Worm (Caenorhabditis elegans): ENCODE measurements around the gene ugt-8.

The ugt-8 gene

DNA sequence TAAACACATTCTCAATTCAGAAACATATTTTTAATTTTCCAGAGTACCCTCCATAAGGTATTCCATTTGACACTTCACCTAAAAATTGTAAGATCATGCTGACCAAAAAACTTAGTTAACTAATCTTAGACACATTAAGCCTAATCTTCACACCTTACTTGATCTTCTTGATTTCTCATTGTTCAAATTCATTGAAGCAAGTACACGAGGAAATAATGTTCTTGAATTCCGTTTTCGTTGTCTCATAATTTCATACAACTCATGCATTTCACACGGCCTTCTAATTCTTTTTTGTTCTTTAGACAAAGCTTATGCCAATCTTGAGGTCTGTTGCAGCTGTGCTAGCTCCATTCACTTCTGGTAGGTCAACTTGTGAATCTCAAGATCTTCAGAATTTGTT lies 31.7 kb upstream of the ugt-8 start, which contains the start of gene srd-33:
Gene srd-33 (plus strand): TSS at position 301 of the 400 bp plus-strand sequence.
- no peak for TF ChIP-seq ztf-3 (GFP tag; optimal IDR thresholded peaks at IDR 0.05)
- no peak for TF ChIP-seq chd-7 (tag; optimal IDR thresholded peaks at IDR 0.05)
- TF ChIP-seq Y79H2A.3 (GFP tag; conservative IDR thresholded peaks at IDR 0.05), result no peak
- TF ChIP-seq ZK185.1 (tag; optimal IDR thresholded peaks at IDR 0.05; ENCODE audit: poor library complexity, severe bottlenecking), result no peak
- no peak for TF ChIP-seq snpc-1.3 (tag; optimal IDR thresholded peaks at IDR 0.05; ENCODE audit: insufficient read depth)
- TF ChIP-seq rpc-1 (optimal IDR thresholded peaks at IDR 0.05), result no peak
- no peak for TF ChIP-seq rpc-1 (tag; optimal IDR thresholded peaks at IDR 0.05)
- no peak for TF ChIP-seq T26A5.8 (tag; optimal IDR thresholded peaks at IDR 0.05)
- no peak for TF ChIP-seq ztf-18 (tag; optimal IDR thresholded peaks at IDR 0.05)
- no peak for TF ChIP-seq ets-4 (GFP tag; optimal IDR thresholded peaks at IDR 0.05)
- no peak for TF ChIP-seq nfyb-1 (GFP tag; IDR thresholded peaks at IDR 0.05)
- TF ChIP-seq ccch-3 (GFP tag; optimal IDR thresholded peaks at IDR 0.05), result no peak
- TF ChIP-seq hlh-12 (tag; optimal IDR thresholded peaks at IDR 0.05), result no peak

DNA sequence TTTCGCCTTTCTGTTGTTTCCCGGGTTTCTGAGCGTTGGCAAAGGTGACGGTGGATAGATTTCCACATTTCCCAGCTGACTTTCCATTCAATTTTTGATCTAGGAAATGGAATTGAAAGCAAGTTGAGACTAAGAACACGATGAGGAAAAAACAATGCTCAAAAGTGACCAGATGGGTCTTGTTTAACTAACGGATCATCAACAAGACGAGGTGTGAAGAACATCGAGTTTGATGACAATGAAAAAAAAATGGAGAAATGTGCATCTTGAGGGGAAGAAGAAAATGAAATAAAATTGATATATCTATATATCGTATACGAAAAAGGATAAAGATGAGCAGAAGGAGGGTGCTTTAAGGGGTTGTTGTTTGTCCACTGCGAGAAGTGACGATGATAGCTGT lies 26.1 kb upstream of the ugt-8 start, which contains the start of gene T19H12.6:
Gene T19H12.6 (minus strand): TSS at position 101 of the 400 bp plus-strand sequence.
- TF ChIP-seq attf-6 (GFP tag; IDR thresholded peaks at IDR 0.05), result no peak
- TF ChIP-seq ceh-91 (GFP tag; IDR thresholded peaks at IDR 0.05), result no peak
- TF ChIP-seq Y53F4B.3 (GFP tag; IDR thresholded peaks at IDR 0.05), result no peak
- TF ChIP-seq C17E4.6 (GFP tag; IDR thresholded peaks at IDR 0.05), result no peak
- TF ChIP-seq madf-6 (GFP tag; IDR thresholded peaks at IDR 0.05), result no peak
- no peak for TF ChIP-seq madf-10 (tag; optimal IDR thresholded peaks at IDR 0.05)
- TF ChIP-seq mel-28 (tag; optimal IDR thresholded peaks at IDR 0.05; ENCODE audit: borderline replicate concordance), result no peak
- no peak for TF ChIP-seq nhr-120 (GFP tag; IDR thresholded peaks at IDR 0.05)
- TF ChIP-seq mes-4 (tag; optimal IDR thresholded peaks at IDR 0.05), result no peak
- TF ChIP-seq nfya-1 (tag; optimal IDR thresholded peaks at IDR 0.05; ENCODE audit: borderline replicate concordance, insufficient read depth), result no peak

DNA sequence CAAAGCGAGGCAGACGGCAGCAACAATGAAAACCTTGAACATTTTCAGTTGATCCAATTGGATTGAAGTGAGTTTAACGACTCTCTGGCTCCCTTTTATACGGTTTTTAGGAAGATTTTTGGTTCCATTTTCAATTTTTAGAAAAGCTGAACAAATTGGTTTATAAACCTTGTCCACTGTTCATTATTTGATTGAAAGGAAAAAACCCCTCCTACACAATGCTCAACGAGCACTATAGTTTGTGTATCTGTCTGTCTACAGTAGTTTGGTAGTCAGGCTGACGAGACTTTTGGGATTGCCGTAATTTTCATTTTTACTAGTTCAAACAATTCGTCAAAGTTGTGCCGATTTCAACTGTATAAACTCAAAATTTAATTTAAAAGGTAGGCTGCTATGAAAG lies 24.5 kb upstream of the ugt-8 start, which contains the start of gene T19H12.15:
Gene T19H12.15 (minus strand): TSS at position 101 of the 400 bp plus-strand sequence.
- TF ChIP-seq ztf-25 (GFP tag; IDR thresholded peaks at IDR 0.05) (no peak), let-526 (GFP tag; IDR thresholded peaks at IDR 0.05) (no peak), tbp1 (GFP tag; optimal IDR thresholded peaks at IDR 0.05) (no peak), ceh-91 (GFP tag; IDR thresholded peaks at IDR 0.05) (no peak), F52B5.7 (tag; optimal IDR thresholded peaks at IDR 0.05) (no peak), ccch-3 (GFP tag; optimal IDR thresholded peaks at IDR 0.05) (no peak), attf-3 (GFP tag; conservative IDR thresholded peaks at IDR 0.05) (no peak), C06A6.2 (GFP tag; conservative IDR thresholded peaks at IDR 0.05) (no peak), repo-1 (tag; optimal IDR thresholded peaks at IDR 0.05) (no peak), F23B12.7 (tag; optimal IDR thresholded peaks at IDR 0.05; ENCODE audit: insufficient read depth) (no peak), pbrm-1 (GFP tag; IDR thresholded peaks at IDR 0.05) (no peak), nhr-27 (tag; optimal IDR thresholded peaks at IDR 0.05) (no peak)

DNA sequence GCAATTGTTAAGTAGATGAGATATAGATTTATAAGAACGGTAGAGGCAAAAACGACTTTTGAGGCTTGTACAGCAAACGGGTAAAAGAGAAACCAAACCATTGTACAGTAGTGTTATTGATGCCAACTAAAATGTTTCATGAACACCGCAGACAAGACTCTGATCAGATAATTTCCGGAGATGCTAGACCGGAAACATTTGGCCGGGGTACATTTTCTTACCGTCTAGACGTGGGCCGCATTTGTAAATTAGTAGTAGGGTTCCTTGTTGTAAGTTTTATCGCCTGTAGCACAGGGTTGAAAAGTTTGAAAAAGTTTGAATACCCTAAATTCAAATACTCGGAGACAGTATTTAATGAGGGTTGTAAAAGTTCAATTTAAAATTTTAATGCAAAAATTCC lies 22.4 kb upstream of the ugt-8 start, which contains the start of gene str-32:
Gene str-32 (minus strand): TSS at position 101 of the 400 bp plus-strand sequence.
- TF ChIP-seq xnd-1 (tag; optimal IDR thresholded peaks at IDR 0.05), result no peak

All from whole organism, young adult.